Fruit fly (Drosophila melanogaster): ENCODE results near the gene Zmynd8.

Zmynd8 gene

DNA sequence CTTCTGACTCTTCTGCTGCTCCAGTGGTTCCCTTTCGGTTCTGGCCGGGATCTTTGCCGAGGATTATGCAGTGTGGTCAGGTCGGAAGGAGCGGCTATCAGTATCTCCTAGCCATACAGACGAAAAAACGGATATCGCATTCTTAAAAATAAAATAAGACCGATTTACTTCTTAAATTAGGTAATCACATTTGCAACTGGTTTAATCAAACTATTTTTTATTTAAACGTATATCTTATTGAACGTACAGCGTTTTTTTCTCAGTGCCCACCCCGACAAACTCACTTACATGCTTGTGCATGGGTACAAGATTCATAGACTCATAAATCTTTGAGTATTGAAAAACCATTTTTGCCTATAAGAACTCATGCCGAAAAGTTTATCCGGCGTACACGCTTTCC is 43.0 kb upstream of the Zmynd8 start:
- TF ChIP-seq lmd (GFP tag; IDR thresholded peaks at IDR 0.05): no peak
- TF ChIP-seq sens (GFP tag): peak; percentile 64
- no peak for TF ChIP-seq phol (tag; optimal IDR thresholded peaks at IDR 0.05)
- TF ChIP-seq Med (GFP tag): peak; percentile 51
- no peak for TF ChIP-seq Sox100B (GFP tag; optimal IDR thresholded peaks at IDR 0.05)
- TF ChIP-seq Nf-YA (GFP tag; IDR thresholded peaks at IDR 0.05): no peak
- no peak for TF ChIP-seq pnt (GFP tag; optimal IDR thresholded peaks at IDR 0.05)
- TF ChIP-seq gcm2 (GFP tag; optimal IDR thresholded peaks at IDR 0.05): no peak
- TF ChIP-seq CG34376 (GFP tag; optimal IDR thresholded peaks at IDR 0.05): no peak

DNA sequence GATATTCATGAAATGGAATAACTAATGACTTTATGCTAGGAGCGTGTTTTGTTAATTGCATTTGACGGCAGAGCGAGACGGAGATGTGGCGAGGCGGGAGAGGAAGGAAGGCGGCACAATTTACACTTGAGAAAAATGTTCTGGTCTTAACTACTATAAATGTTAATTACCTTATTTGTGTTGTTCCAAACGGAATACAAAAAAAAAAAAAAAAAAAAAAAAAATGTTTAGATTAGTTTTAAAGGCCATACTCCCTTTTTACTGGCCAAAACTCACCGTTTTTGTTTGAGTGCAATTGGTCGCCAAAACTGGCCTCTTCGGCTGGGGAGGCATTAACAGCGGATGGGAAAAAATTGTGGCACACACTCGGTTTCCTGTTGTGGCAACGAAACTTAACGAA is 42.1 kb upstream of the Zmynd8 start:
- TF ChIP-seq CG9932 (GFP tag; IDR thresholded peaks at IDR 0.05): peak; percentile 11; the same call in 1 of the 2 replicates
- TF ChIP-seq CG8924 (tag; optimal IDR thresholded peaks at IDR 0.05): no peak
- peak; percentile 36; the same call in 1 of the 2 replicates for TF ChIP-seq sisA (GFP tag; IDR thresholded peaks at IDR 0.05)
- peak; percentile 45 for TF ChIP-seq row (GFP tag; IDR thresholded peaks at IDR 0.05)
- TF ChIP-seq CG11085 (GFP tag; IDR thresholded peaks at IDR 0.05): no peak
- peak; percentile 27; the same call in 1 of the 2 replicates for TF ChIP-seq slbo (GFP tag; IDR thresholded peaks at IDR 0.05)
- TF ChIP-seq CG7839 (tag; optimal IDR thresholded peaks at IDR 0.05): peak; percentile 23
- peak; percentile 21 for TF ChIP-seq CG7556 (GFP tag; optimal IDR thresholded peaks at IDR 0.05)
- no peak for TF ChIP-seq sqz (GFP tag; optimal IDR thresholded peaks at IDR 0.05)
- peak; percentile 36; the same call in 1 of the 2 replicates for TF ChIP-seq Xrp1 (GFP tag; IDR thresholded peaks at IDR 0.05)
- no peak for TF ChIP-seq H15 (GFP tag; IDR thresholded peaks at IDR 0.05)
- peak; percentile 32 for TF ChIP-seq CG2120 (GFP tag; optimal IDR thresholded peaks at IDR 0.05)
- peak; percentile 26 for TF ChIP-seq unpg (GFP tag; optimal IDR thresholded peaks at IDR 0.05)
- no peak for TF ChIP-seq prd (optimal IDR thresholded peaks at IDR 0.05)
- TF ChIP-seq prd (GFP tag; IDR thresholded peaks at IDR 0.05): peak; percentile 44; the same call in 2 of the 3 replicates
- no peak for TF ChIP-seq aop (GFP tag; IDR thresholded peaks at IDR 0.05)
- TF ChIP-seq CG30403 (GFP tag; optimal IDR thresholded peaks at IDR 0.05): peak; percentile 15
- TF ChIP-seq Med (GFP tag): peak; percentile 65
- TF ChIP-seq CG11504 (tag; optimal IDR thresholded peaks at IDR 0.05): peak; percentile 11
- peak; percentile 39 for TF ChIP-seq Ets65A (GFP tag)
- TF ChIP-seq lmd (GFP tag; IDR thresholded peaks at IDR 0.05): peak; percentile 45
- TF ChIP-seq vvl (GFP tag; IDR thresholded peaks at IDR 0.05): peak; percentile 48; the same call in 1 of the 2 replicates
- no peak for TF ChIP-seq CG12942 (GFP tag; optimal IDR thresholded peaks at IDR 0.05)
- 0 out of 2 replicates have a peak, but pooled peaks have one; percentile 12 for TF ChIP-seq Ptx1 (GFP tag; IDR thresholded peaks at IDR 0.05)
- TF ChIP-seq sens (GFP tag): peak; percentile 77
- TF ChIP-seq Rfx (GFP tag; IDR thresholded peaks at IDR 0.05): peak; percentile 53
- no peak for TF ChIP-seq gce (GFP tag; IDR thresholded peaks at IDR 0.05)
- 0 out of 2 replicates have a peak, but pooled peaks have one; percentile 26 for TF ChIP-seq HLH3B (GFP tag; IDR thresholded peaks at IDR 0.05)
- TF ChIP-seq CG18599 (GFP tag; optimal IDR thresholded peaks at IDR 0.05): peak; percentile 19
- TF ChIP-seq gem (tag; optimal IDR thresholded peaks at IDR 0.05): peak; percentile 42
- TF ChIP-seq Sox102F (GFP tag; optimal IDR thresholded peaks at IDR 0.05): peak; percentile 26
- TF ChIP-seq Hr3 (GFP tag; optimal IDR thresholded peaks at IDR 0.05): peak; percentile 2
- TF ChIP-seq CG33213 (GFP tag; optimal IDR thresholded peaks at IDR 0.05): no peak
- peak in 1 of 2 experiments; percentile 6 for TF ChIP-seq bsh (GFP tag; optimal IDR thresholded peaks at IDR 0.05)
- TF ChIP-seq CG4424 (GFP tag; optimal IDR thresholded peaks at IDR 0.05): peak; percentile 3
- TF ChIP-seq CG4360 (GFP tag; IDR thresholded peaks at IDR 0.05): no peak

Data from whole organism, embryonic.